Worm (Caenorhabditis elegans): ENCODE data around the gene hpx-2.

hpx-2 gene

DNA sequence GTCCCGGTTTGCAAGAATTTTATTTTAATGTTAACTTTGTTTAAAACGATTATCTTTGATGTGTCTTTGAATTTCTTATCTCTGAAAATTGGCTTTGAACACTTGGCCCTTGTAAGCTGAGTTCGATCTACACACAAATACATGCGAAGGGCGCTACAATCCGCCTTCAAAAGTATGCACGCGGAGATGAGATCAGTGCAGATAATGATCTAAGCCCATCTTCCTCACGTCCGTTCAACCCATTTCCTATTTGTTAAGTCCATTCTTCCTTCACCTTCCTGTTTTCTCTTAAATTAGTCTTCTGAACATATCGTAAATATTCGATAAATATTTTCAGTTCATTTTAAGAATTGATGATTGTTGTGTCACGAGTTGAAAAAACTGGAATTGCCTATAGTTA, 16.1 kb downstream of the hpx-2 start, which contains the start of gene nhr-175:
Gene nhr-175, plus strand, starts transcription at position 339 of the 400 bp plus-strand sequence.
- TF ChIP-seq ztf-18 (tag; optimal IDR thresholded peaks at IDR 0.05) (no peak), madf-3 (GFP tag; IDR thresholded peaks at IDR 0.05) (no peak), nfyb-1 (GFP tag; IDR thresholded peaks at IDR 0.05) (no peak), F33H1.4 (GFP tag; IDR thresholded peaks at IDR 0.05) (no peak), ceh-91 (GFP tag; IDR thresholded peaks at IDR 0.05) (no peak), snpc-1.3 (tag; optimal IDR thresholded peaks at IDR 0.05; ENCODE audit: insufficient read depth) (no peak), B0035.1 (tag; optimal IDR thresholded peaks at IDR 0.05) (no peak), xnd-1 (tag; optimal IDR thresholded peaks at IDR 0.05) (no peak), Y56A3A.18 (GFP tag; IDR thresholded peaks at IDR 0.05) (no peak), Y79H2A.3 (GFP tag; conservative IDR thresholded peaks at IDR 0.05) (no peak), ceh-40 (GFP tag; IDR thresholded peaks at IDR 0.05) (no peak), lin-40 (tag; optimal IDR thresholded peaks at IDR 0.05) (no peak), rcor-1 (GFP tag; IDR thresholded peaks at IDR 0.05) (no peak), him-1 (tag; optimal IDR thresholded peaks at IDR 0.05) (no peak), D2030.7 (GFP tag; IDR thresholded peaks at IDR 0.05) (no peak), mcd-1 (GFP tag; IDR thresholded peaks at IDR 0.05) (no peak), ets-4 (GFP tag; optimal IDR thresholded peaks at IDR 0.05) (no peak), snpc-4 (GFP tag; optimal IDR thresholded peaks at IDR 0.05) (no peak), snpc-4 (tag; optimal IDR thresholded peaks at IDR 0.05) (no peak), chd-7 (tag; optimal IDR thresholded peaks at IDR 0.05) (no peak)

DNA sequence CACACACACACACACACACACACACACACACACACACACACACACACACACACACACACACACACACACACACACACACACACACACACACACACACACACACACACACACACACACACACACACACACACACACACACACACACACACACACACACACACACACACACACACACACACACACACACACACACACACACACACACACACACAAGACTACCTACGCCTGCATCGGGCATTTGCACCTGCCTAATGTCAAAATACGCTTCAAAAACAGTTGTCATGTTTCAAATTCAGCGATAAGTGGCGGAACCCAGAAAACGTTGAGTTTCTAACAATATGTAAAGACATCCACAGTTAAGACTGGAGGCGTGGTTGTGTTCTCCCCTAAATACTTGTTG, 18.6 kb downstream of the hpx-2 start:
- peak; percentile 76; the same call in 1 of the 2 replicates for TF ChIP-seq egrh-3 (GFP tag; IDR thresholded peaks at IDR 0.05)
- peak; percentile 10 for TF ChIP-seq ceh-27 (GFP tag; optimal IDR thresholded peaks at IDR 0.05)

DNA sequence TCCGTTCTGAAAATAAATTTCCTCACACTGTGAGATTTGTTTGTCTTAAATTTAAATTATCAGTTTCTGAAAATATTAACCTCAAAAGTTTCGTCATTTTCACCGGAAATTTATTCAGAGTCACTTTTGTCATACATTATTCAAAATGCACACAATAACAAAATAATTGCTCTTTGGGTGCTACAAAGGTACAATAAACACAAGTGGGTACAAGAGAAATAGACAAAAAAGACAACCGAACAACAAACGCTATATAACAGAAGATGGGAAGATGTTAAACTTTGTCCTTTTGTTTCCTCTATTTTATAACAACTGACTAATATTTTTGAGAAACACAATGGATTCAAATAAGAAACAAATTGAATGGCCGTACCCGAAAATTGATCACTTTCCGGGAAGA, 19.3 kb downstream of the hpx-2 start:
- TF ChIP-seq Y56A3A.18 (GFP tag; IDR thresholded peaks at IDR 0.05) (no peak), dpff-1 (tag; optimal IDR thresholded peaks at IDR 0.05) (no peak), K11D2.4 (GFP tag; IDR thresholded peaks at IDR 0.05) (no peak), repo-1 (tag; optimal IDR thresholded peaks at IDR 0.05) (no peak), chd-7 (tag; optimal IDR thresholded peaks at IDR 0.05) (no peak), egl-18 (GFP tag; IDR thresholded peaks at IDR 0.05) (no peak), atf-7 (tag; optimal IDR thresholded peaks at IDR 0.05) (no peak), snpc-1.1 (tag; optimal IDR thresholded peaks at IDR 0.05; ENCODE audit: insufficient read depth) (no peak), F10E7.11 (tag; optimal IDR thresholded peaks at IDR 0.05) (no peak), lsl-1 (GFP tag; optimal IDR thresholded peaks at IDR 0.05) (no peak), xnd-1 (tag; optimal IDR thresholded peaks at IDR 0.05) (no peak), tbx-9 (tag; optimal IDR thresholded peaks at IDR 0.05; ENCODE audit: borderline replicate concordance) (no peak), aptf-2 (GFP tag; conservative IDR thresholded peaks at IDR 0.05) (no peak), C17E4.6 (GFP tag; IDR thresholded peaks at IDR 0.05) (no peak), hlh-26 (GFP tag; conservative IDR thresholded peaks at IDR 0.05) (no peak), ccch-3 (GFP tag; optimal IDR thresholded peaks at IDR 0.05) (no peak), efl-1 (GFP tag; optimal IDR thresholded peaks at IDR 0.05) (no peak), hmg-20 (GFP tag; IDR thresholded peaks at IDR 0.05) (no peak), hmg-1.2 (GFP tag; IDR thresholded peaks at IDR 0.05) (no peak; the same call in 1 of the 2 replicates), ztf-3 (GFP tag; optimal IDR thresholded peaks at IDR 0.05) (no peak)
